Worm (Caenorhabditis elegans) whole organism, L4 larva: Measurements from ENCODE around the gene rab-18.
A peak's percentile ranks its signal among the peaks of the same experiment; 100 is the strongest.

ENCODE experiments used
- D1046.2 ChIP-seq: fragments of 200-800 bp; sonication (Bioruptor generic); IDR thresholded peaks from 2 replicates; pipeline ENCODE4 v1.3.6; 2022; ENCODE audit warnings: missing genetic modification characterization, missing compliant biosample characterization
- F26F4.8 ChIP-seq: fragments of 200-800 bp; sonication (Bioruptor generic); conservative IDR thresholded peaks from 2 replicates; pipeline ENCODE4 v1.3.6; 2022; ENCODE audit warnings: missing genetic modification characterization, missing compliant biosample characterization
- F37D6.2 ChIP-seq: sonication (generic microtip); optimal IDR thresholded peaks from 2 replicates; lab custom pipeline; 2016; ENCODE audit warnings: mild to moderate bottlenecking, missing genetic modification characterization, missing compliant biosample characterization
- F44E2.7 ChIP-seq: fragments of 200-800 bp; sonication (Bioruptor generic); IDR thresholded peaks from 2 replicates; pipeline ENCODE4 v2.1.2; 2022; ENCODE audit warnings: missing genetic modification characterization, missing compliant biosample characterization
- F49E8.2 ChIP-seq: sonication (generic microtip); optimal IDR thresholded peaks from 2 replicates; lab custom pipeline; 2016; ENCODE audit warnings: missing compliant biosample characterization, mild to moderate bottlenecking, missing genetic modification characterization, borderline replicate concordance
- T20F7.1 ChIP-seq: fragments of 200-800 bp; sonication (Bioruptor generic); optimal IDR thresholded peaks from 2 replicates; lab custom pipeline; 2018; ENCODE audit warnings: mild to moderate bottlenecking, missing genetic modification characterization, missing compliant biosample characterization
- Y48G9A.11 ChIP-seq: fragments of 200-800 bp; sonication (Bioruptor generic); IDR thresholded peaks from 2 replicates; pipeline ENCODE4 v1.3.6; 2022; ENCODE audit warnings: missing genetic modification reagents, missing genetic modification characterization, missing compliant biosample characterization
- Y75B8A.6 ChIP-seq: fragments of 200-800 bp; sonication (Bioruptor generic); IDR thresholded peaks from 2 replicates; pipeline ENCODE4 v1.3.6; 2022; ENCODE audit warnings: missing genetic modification reagents, missing genetic modification characterization, missing compliant biosample characterization
- aha-1 ChIP-seq: fragments of 150-350 bp; peaks from one replicate; lab custom pipeline; 2014; ENCODE audit warnings: missing biosample characterization, missing genetic modification characterization
- ama-1 ChIP-seq: fragments of 150-350 bp; optimal IDR thresholded peaks from 2 replicates; lab custom pipeline; 2014; ENCODE audit warnings: inconsistent platforms, mixed read lengths
- ceh-28 ChIP-seq: fragments of 150-350 bp; optimal IDR thresholded peaks from 2 replicates; lab custom pipeline; 2014; ENCODE audit warnings: missing biosample characterization, missing genetic modification reagents, missing genetic modification characterization
- ceh-62 ChIP-seq: sonication (generic microtip); optimal IDR thresholded peaks from 2 replicates; lab custom pipeline; 2017; ENCODE audit warnings: missing biosample characterization, missing genetic modification characterization
- cey-2 ChIP-seq: sonication (generic microtip); optimal IDR thresholded peaks from 3 replicates; lab custom pipeline; 2017; ENCODE audit warnings: missing genetic modification characterization, mild to moderate bottlenecking, missing compliant biosample characterization, antibody characterized with exemption, borderline replicate concordance; ENCODE audit not compliant: insufficient read depth
- ctbp-1 ChIP-seq: fragments of 200-800 bp; sonication (Bioruptor generic); IDR thresholded peaks from 2 replicates; pipeline ENCODE4 v1.3.6; 2022; ENCODE audit warnings: missing genetic modification reagents, missing genetic modification characterization, missing compliant biosample characterization
- daf-12 ChIP-seq: fragments of 150-350 bp; optimal IDR thresholded peaks from 2 replicates; lab custom pipeline; 2014; ENCODE audit warnings: missing biosample characterization, missing genetic modification reagents, missing genetic modification characterization
- dmd-6 ChIP-seq: fragments of 200-800 bp; sonication (Bioruptor generic); IDR thresholded peaks from 2 replicates; pipeline ENCODE4 v1.3.6; 2022; ENCODE audit warnings: missing genetic modification reagents, missing genetic modification characterization, missing compliant biosample characterization
- dmd-9 ChIP-seq: fragments of 200-800 bp; sonication (Bioruptor generic); IDR thresholded peaks from 2 replicates; pipeline ENCODE4 v1.3.6; 2022; ENCODE audit warnings: missing genetic modification reagents, missing genetic modification characterization, missing compliant biosample characterization
- dpl-1 ChIP-seq: fragments of 150-350 bp; optimal IDR thresholded peaks from 2 replicates; lab custom pipeline; 2014; ENCODE audit warnings: missing biosample characterization, missing genetic modification reagents, missing genetic modification characterization
- duxl-1 ChIP-seq: sonication (generic microtip); optimal IDR thresholded peaks from 2 replicates; lab custom pipeline; 2016; ENCODE audit warnings: mild to moderate bottlenecking, missing genetic modification characterization, moderate library complexity, missing compliant biosample characterization; ENCODE audit not compliant: poor library complexity
- dve-1 ChIP-seq: sonication (generic microtip); optimal IDR thresholded peaks from 2 replicates; lab custom pipeline; 2017; ENCODE audit warnings: antibody characterized with exemption, mild to moderate bottlenecking, missing genetic modification characterization, missing compliant biosample characterization; ENCODE audit not compliant: insufficient read depth
- egl-43 ChIP-seq: fragments of 200-800 bp; sonication (Bioruptor generic); IDR thresholded peaks from 2 replicates; pipeline ENCODE4 v1.3.6; 2022; ENCODE audit warnings: missing genetic modification reagents, missing genetic modification characterization, missing compliant biosample characterization
- fkh-10 ChIP-seq: fragments of 150-350 bp; optimal IDR thresholded peaks from 2 replicates; lab custom pipeline; 2014; ENCODE audit warnings: missing biosample characterization, missing genetic modification reagents, missing genetic modification characterization
- hif-1 ChIP-seq, 2 experiments: sonication (generic microtip); optimal IDR thresholded peaks; 2 replicates each; lab custom pipeline; 2016 to 2017; ENCODE audit warnings: missing compliant biosample characterization in 2 of 2, missing genetic modification characterization in 2 of 2, missing genetic modification reagents in 2 of 2, missing genotype in 2 of 2, mild to moderate bottlenecking in 1 of 2
- hlh-11 ChIP-seq: fragments of 200-800 bp; sonication (Bioruptor generic); optimal IDR thresholded peaks from 2 replicates; lab custom pipeline; 2018; ENCODE audit warnings: mild to moderate bottlenecking, missing genetic modification characterization, missing compliant biosample characterization
- hlh-30 ChIP-seq: sonication (generic microtip); optimal IDR thresholded peaks from 2 replicates; lab custom pipeline; 2017; ENCODE audit warnings: antibody characterized with exemption, mild to moderate bottlenecking, missing genetic modification characterization, missing compliant biosample characterization; ENCODE audit not compliant: insufficient read depth
- hmg-1.1 ChIP-seq: fragments of 200-800 bp; sonication (Bioruptor generic); IDR thresholded peaks from 2 replicates; pipeline ENCODE4 v1.3.6; 2022; ENCODE audit warnings: missing genetic modification reagents, missing genetic modification characterization, missing compliant biosample characterization
- lin-1 ChIP-seq: fragments of 200-800 bp; sonication (Bioruptor generic); IDR thresholded peaks from 2 replicates; pipeline ENCODE4 v1.3.6; 2022; ENCODE audit warnings: missing genetic modification reagents, missing genetic modification characterization, missing compliant biosample characterization
- lin-13 ChIP-seq: fragments of 150-350 bp; optimal IDR thresholded peaks from 2 replicates; lab custom pipeline; 2014; ENCODE audit warnings: missing biosample characterization, missing genetic modification reagents, missing genetic modification characterization
- lin-15B ChIP-seq: fragments of 150-350 bp; sonication (generic microtip); optimal IDR thresholded peaks from 3 replicates; lab custom pipeline; 2014; ENCODE audit warnings: missing biosample characterization, missing genetic modification characterization
- lsy-2 ChIP-seq, 2 experiments: fragments of 150-350 bp in 1 of 2; sonication (generic microtip) in 1 of 2; optimal IDR thresholded peaks; 2 replicates each; lab custom pipeline; 2014 to 2017; ENCODE audit warnings: missing biosample characterization in 2 of 2, missing genetic modification characterization in 2 of 2
- mdl-1 ChIP-seq, 2 experiments: fragments of 150-350 bp in 1 of 2; sonication (generic microtip) in 1 of 2; optimal IDR thresholded peaks; 2 replicates each; lab custom pipeline; 2014 to 2017; ENCODE audit warnings: missing biosample characterization in 2 of 2, missing genetic modification characterization in 2 of 2
- mdt-29 ChIP-seq: fragments of 200-800 bp; sonication (Bioruptor generic); IDR thresholded peaks from 2 replicates; pipeline ENCODE4 v1.3.6; 2022; ENCODE audit warnings: missing genetic modification reagents, missing genetic modification characterization, missing compliant biosample characterization
- mep-1 ChIP-seq: fragments of 150-350 bp; sonication (generic microtip); optimal IDR thresholded peaks from 3 replicates; lab custom pipeline; 2014; ENCODE audit warnings: missing biosample characterization, missing genetic modification characterization
- mes-2 ChIP-seq: sonication (generic microtip); optimal IDR thresholded peaks from 2 replicates; lab custom pipeline; 2016; ENCODE audit warnings: missing genotype, mild to moderate bottlenecking, missing genetic modification characterization, missing compliant biosample characterization; ENCODE audit not compliant: poor library complexity, severe bottlenecking
- mxl-2 ChIP-seq: fragments of 200-800 bp; sonication (Bioruptor generic); conservative IDR thresholded peaks from 2 replicates; pipeline ENCODE4 v1.3.6; 2022; ENCODE audit warnings: missing genetic modification reagents, missing genetic modification characterization, missing compliant biosample characterization
- mxl-3 ChIP-seq: fragments of 200-800 bp; sonication (Bioruptor generic); optimal IDR thresholded peaks from 2 replicates; lab custom pipeline; 2018; ENCODE audit warnings: mild to moderate bottlenecking, missing genetic modification characterization, missing compliant biosample characterization
- nhr-102 ChIP-seq: sonication (generic microtip); optimal IDR thresholded peaks from 2 replicates; lab custom pipeline; 2016; ENCODE audit warnings: mild to moderate bottlenecking, missing genetic modification characterization, moderate library complexity, missing compliant biosample characterization
- nhr-11 ChIP-seq: fragments of 150-350 bp; optimal IDR thresholded peaks from 2 replicates; lab custom pipeline; 2014; ENCODE audit warnings: missing biosample characterization, missing genetic modification characterization
- nhr-28 ChIP-seq: fragments of 150-350 bp; optimal IDR thresholded peaks from 2 replicates; lab custom pipeline; 2014; ENCODE audit warnings: missing biosample characterization, missing genetic modification characterization
- nhr-77 ChIP-seq: fragments of 150-350 bp; optimal IDR thresholded peaks from 2 replicates; lab custom pipeline; 2014; ENCODE audit warnings: missing biosample characterization, missing genetic modification characterization
- pqm-1 ChIP-seq: sonication (generic microtip); optimal IDR thresholded peaks from 2 replicates; lab custom pipeline; 2017; ENCODE audit warnings: missing biosample characterization, missing genetic modification characterization
- rbr-2 ChIP-seq: sonication (generic microtip); optimal IDR thresholded peaks from 2 replicates; lab custom pipeline; 2016; ENCODE audit warnings: missing genotype, missing genetic modification characterization, missing compliant biosample characterization
- saeg-2 ChIP-seq: fragments of 200-800 bp; sonication (Bioruptor generic); IDR thresholded peaks from 2 replicates; pipeline ENCODE4 v1.3.6; 2022; ENCODE audit warnings: missing genetic modification reagents, missing genetic modification characterization, missing compliant biosample characterization
- snpc-1.2 ChIP-seq: fragments of 200-800 bp; sonication (Bioruptor generic); IDR thresholded peaks from 2 replicates; pipeline ENCODE4 v1.3.6; 2022; ENCODE audit warnings: missing genetic modification reagents, missing genetic modification characterization, missing compliant biosample characterization
- tra-1 ChIP-seq: fragments of 200-800 bp; sonication (Bioruptor generic); IDR thresholded peaks from 2 replicates; pipeline ENCODE4 v1.3.6; 2022; ENCODE audit warnings: missing genetic modification reagents, missing genetic modification characterization, missing compliant biosample characterization
- unc-130 ChIP-seq: sonication (generic microtip); optimal IDR thresholded peaks from 2 replicates; lab custom pipeline; 2016; ENCODE audit warnings: missing genetic modification reagents, missing genetic modification characterization, missing compliant biosample characterization
- vab-7 ChIP-seq: fragments of 200-800 bp; sonication (Bioruptor generic); IDR thresholded peaks from 2 replicates; pipeline ENCODE4 v1.3.6; 2022; ENCODE audit warnings: missing genetic modification reagents, missing genetic modification characterization, missing compliant biosample characterization
- zag-1 ChIP-seq: fragments of 150-350 bp; optimal IDR thresholded peaks from 2 replicates; lab custom pipeline; 2014; ENCODE audit warnings: missing biosample characterization, missing genetic modification characterization
- ztf-11 ChIP-seq: fragments of 150-350 bp; optimal IDR thresholded peaks from 2 replicates; lab custom pipeline; 2014; ENCODE audit warnings: missing biosample characterization, missing genetic modification characterization
- ztf-7 ChIP-seq: fragments of 150-350 bp; optimal IDR thresholded peaks from 2 replicates; lab custom pipeline; 2014; ENCODE audit warnings: missing biosample characterization, missing genetic modification characterization

rab-18 gene

DNA sequence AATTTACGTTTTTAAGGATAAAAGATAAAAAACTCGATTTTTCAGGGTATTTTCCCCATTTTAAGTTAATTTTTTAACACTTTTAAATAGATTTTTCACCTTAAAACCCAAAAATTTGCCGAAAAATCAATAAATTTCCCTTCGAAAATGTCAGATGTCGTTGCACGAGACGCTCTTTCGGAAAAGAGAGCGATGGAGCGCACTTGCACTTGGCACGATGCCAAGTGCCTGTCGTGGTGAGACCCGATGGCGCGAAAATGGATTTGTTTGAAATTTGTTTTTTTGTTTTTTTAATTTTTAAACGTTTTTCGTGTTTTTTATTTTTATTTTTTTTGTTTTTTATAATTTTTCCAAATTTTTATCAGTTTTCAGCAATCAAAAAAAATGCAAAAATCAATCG, at the start of gene rab-18, which contains the start of gene kbp-4:
Gene rab-18, minus strand, starts transcription at position 240 of the 400 bp plus-strand sequence.
Gene kbp-4, plus strand, starts transcription at position 366 of the 400 bp plus-strand sequence.
- TF ChIP-seq ctbp-1 (GFP tag; lab: Robert Waterston, UW) (peak; percentile 77), hmg-1.1 (peak; percentile 83), cey-2 (tag; lab: Kevin White, UChicago) (no peak), hlh-11 (tag; lab: Kevin White, UChicago) (peak; percentile 91), mdt-29 (GFP tag; lab: Robert Waterston, UW) (peak; percentile 70; the same call in 1 of the 2 replicates), pqm-1 (tag; lab: Kevin White, UChicago) (peak; percentile 38), F49E8.2 (tag; lab: Kevin White, UChicago) (peak; percentile 79), snpc-1.2 (GFP tag; lab: Robert Waterston, UW) (0 out of 2 replicates have a peak, but pooled peaks have one; percentile 20), ztf-11 (tag; lab: Kevin White, UChicago) (no peak), nhr-77 (tag; lab: Kevin White, UChicago) (peak; percentile 97), dmd-9 (GFP tag; lab: Robert Waterston, UW) (0 out of 2 replicates have a peak, but pooled peaks have one; percentile 39), dmd-6 (GFP tag; lab: Robert Waterston, UW) (peak; percentile 80), D1046.2 (GFP tag; lab: Robert Waterston, UW) (no peak), Y48G9A.11 (peak; percentile 51; the same call in 1 of the 2 replicates), nhr-28 (tag; lab: Kevin White, UChicago) (peak; percentile 88), daf-12 (no peak), egl-43 (0 out of 2 replicates have a peak, but pooled peaks have one; percentile 27), aha-1 (tag; lab: Kevin White, UChicago) (peak; percentile 99), F37D6.2 (peak; percentile 82), duxl-1 (peak; percentile 73), zag-1 (no peak), fkh-10 (peak; percentile 53), ama-1 (lab: Kevin White, UChicago) (peak; percentile 68), lin-1 (GFP tag; lab: Robert Waterston, UW) (peak; percentile 39; the same call in 1 of the 2 replicates), tra-1 (GFP tag; lab: Robert Waterston, UW) (no peak; the same call in 1 of the 2 replicates), nhr-11 (tag; lab: Kevin White, UChicago) (peak; percentile 92), lsy-2 (tag; optimal IDR thresholded peaks at IDR 0.05; lab: Kevin White, UChicago) (peak; percentile 85 to 97), F44E2.7 (GFP tag; lab: Robert Waterston, UW) (no peak), mep-1 (tag; lab: Kevin White, UChicago) (peak; percentile 98), F26F4.8 (no peak), nhr-102 (tag; lab: Kevin White, UChicago) (peak; percentile 82), dve-1 (peak; percentile 98), mxl-2 (GFP tag; lab: Robert Waterston, UW) (no peak), ztf-7 (tag; lab: Kevin White, UChicago) (peak; percentile 64), mes-2 (peak; percentile 94), lin-15B (tag; lab: Kevin White, UChicago) (peak; percentile 85), hif-1 (tag; optimal IDR thresholded peaks at IDR 0.05; lab: Kevin White, UChicago) (peak in 1 of 2 experiments; percentile 71), vab-7 (peak; percentile 19; the same call in 1 of the 2 replicates), Y75B8A.6 (no peak), saeg-2 (GFP tag; lab: Robert Waterston, UW) (no peak), ceh-28 (peak; percentile 41), mdl-1 (tag; optimal IDR thresholded peaks at IDR 0.05; lab: Kevin White, UChicago) (peak; percentile 56 to 96), rbr-2 (tag; lab: Kevin White, UChicago) (peak; percentile 93), ceh-62 (tag; lab: Kevin White, UChicago) (no peak), dpl-1 (peak; percentile 99), hlh-30 (tag; lab: Kevin White, UChicago) (peak; percentile 100), mxl-3 (GFP tag; lab: Kevin White, UChicago) (peak; percentile 58), lin-13 (peak; percentile 96), T20F7.1 (GFP tag; lab: Kevin White, UChicago) (no peak), unc-130 (peak; percentile 90)
